Fruit fly (Drosophila melanogaster) whole organism, embryonic: ENCODE measurements around the gene CG13390.

Experiments used
- CG2678 ChIP-seq: fragments of 200-800 bp; sonication (Bioruptor generic); optimal IDR thresholded peaks from 3 replicates; lab custom pipeline; 2019; ENCODE audit warnings: missing biosample characterization, mild to moderate bottlenecking, missing genetic modification characterization, moderate library complexity
- CG9215 ChIP-seq: fragments of 200-800 bp; sonication (Bioruptor generic); IDR thresholded peaks from 2 replicates; pipeline ENCODE4 v1.3.6; 2022; ENCODE audit warnings: missing biosample characterization, missing genetic modification characterization
- Tbp ChIP-seq: fragments of >200 bp; optimal IDR thresholded peaks from 2 replicates; lab custom pipeline; 2018; ENCODE audit warnings: missing biosample characterization, missing genetic modification characterization
- cad ChIP-seq: fragments of >200 bp; optimal IDR thresholded peaks from 2 replicates; lab custom pipeline; 2017; ENCODE audit warnings: missing biosample characterization, missing genetic modification characterization
- crp ChIP-seq, 2 experiments: fragments of 200-800 bp; sonication (Bioruptor generic); optimal IDR thresholded peaks; 2 replicates in 1 of 2; 3 replicates in 1 of 2; lab custom pipeline; 2017; ENCODE audit warnings: missing biosample characterization in 2 of 2, missing genetic modification characterization in 2 of 2, mild to moderate bottlenecking in 1 of 2, moderate library complexity in 1 of 2
- dati ChIP-seq: fragments of 200-800 bp; sonication (Bioruptor generic); IDR thresholded peaks from 2 replicates; pipeline ENCODE4 v1.3.6; 2022; ENCODE audit warnings: missing biosample characterization, missing genetic modification characterization
- dmrt99B ChIP-seq: fragments of 200-800 bp; sonication (Bioruptor generic); optimal IDR thresholded peaks from 2 replicates; lab custom pipeline; 2018; ENCODE audit warnings: missing biosample characterization, mild to moderate bottlenecking, missing genetic modification characterization, moderate library complexity
- fd64A ChIP-seq: fragments of 200-800 bp; sonication (Bioruptor generic); optimal IDR thresholded peaks from 3 replicates; lab custom pipeline; 2018; ENCODE audit warnings: missing biosample characterization, mild to moderate bottlenecking, missing genetic modification characterization
- fu2 ChIP-seq: fragments of 200-800 bp; sonication (Bioruptor generic); optimal IDR thresholded peaks from 2 replicates; lab custom pipeline; 2016; ENCODE audit warnings: missing biosample characterization, missing genetic modification characterization
- peb ChIP-seq: fragments of 200-800 bp; sonication (Bioruptor generic); IDR thresholded peaks from 2 replicates; pipeline ENCODE4 v1.3.6; 2022; ENCODE audit warnings: missing biosample characterization, missing genetic modification characterization

dm6 chr2L:8392298-8392697 is 15.7 kb upstream of the CG13390 start, which contains the start of gene CG42820:
- TF ChIP-seq CG2678 (tag; lab: Kevin White, UChicago), result no peak
- no peak for TF ChIP-seq cad (GFP tag; lab: Kevin White, UChicago)
- no peak for TF ChIP-seq peb (GFP tag; lab: Robert Waterston, UW)
- no peak for TF ChIP-seq crp (GFP tag; optimal IDR thresholded peaks at IDR 0.05; lab: Kevin White, UChicago)
- no peak for TF ChIP-seq CG9215
- no peak for TF ChIP-seq fu2 (GFP tag; lab: Kevin White, UChicago)
- TF ChIP-seq dati (GFP tag; lab: Robert Waterston, UW), result no peak
- TF ChIP-seq fd64A, result no peak
- TF ChIP-seq dmrt99B (tag; lab: Kevin White, UChicago), result no peak
- TF ChIP-seq Tbp (GFP tag; lab: Kevin White, UChicago), result no peak
